Fruit fly (Drosophila melanogaster): ENCODE results near the gene mmm.

Gene mmm

dm6 chr3L:7632540-7633263, 49.4 kb downstream of the mmm start (continued):
- TF ChIP-seq CG8388 (GFP tag; optimal IDR thresholded peaks at IDR 0.05) (peak; percentile 17), CG3726 (GFP tag; IDR thresholded peaks at IDR 0.05) (no peak), CG31441 (GFP tag; IDR thresholded peaks at IDR 0.05) (0 out of 2 replicates have a peak, but pooled peaks have one; percentile 21), ash1 (GFP tag; optimal IDR thresholded peaks at IDR 0.05) (no peak), CG17361 (GFP tag; IDR thresholded peaks at IDR 0.05) (no peak), BEAF-32 (GFP tag; optimal IDR thresholded peaks at IDR 0.05) (no peak), mam (GFP tag; optimal IDR thresholded peaks at IDR 0.05) (no peak), Sry-β (GFP tag; optimal IDR thresholded peaks at IDR 0.05) (no peak), CG9727 (GFP tag; optimal IDR thresholded peaks at IDR 0.05) (no peak), Ssrp (tag; optimal IDR thresholded peaks at IDR 0.05) (no peak), dimm (GFP tag; IDR thresholded peaks at IDR 0.05) (no peak), CHES-1-like (GFP tag; optimal IDR thresholded peaks at IDR 0.05) (no peak), CG11723 (GFP tag; optimal IDR thresholded peaks at IDR 0.05) (no peak), Ets65A (GFP tag) (peak; percentile 75), CG10979 (tag; optimal IDR thresholded peaks at IDR 0.05) (peak; percentile 15), lola (GFP tag; optimal IDR thresholded peaks at IDR 0.05) (peak in 1 of 3 experiments; percentile 2), CG10267 (tag; optimal IDR thresholded peaks at IDR 0.05) (no peak), Bteb2 (GFP tag; optimal IDR thresholded peaks at IDR 0.05) (no peak), mld (GFP tag; IDR thresholded peaks at IDR 0.05; ENCODE audit: partially characterized antibody) (no peak), Blimp-1 (GFP tag; optimal IDR thresholded peaks at IDR 0.05) (peak; percentile 9), CG32532 (GFP tag; IDR thresholded peaks at IDR 0.05) (no peak), bsh (GFP tag; optimal IDR thresholded peaks at IDR 0.05) (peak in 1 of 2 experiments; percentile 38), CG7963 (GFP tag; IDR thresholded peaks at IDR 0.05; ENCODE audit: partially characterized antibody) (no peak), pzg (GFP tag; optimal IDR thresholded peaks at IDR 0.05) (no peak), phol (tag; optimal IDR thresholded peaks at IDR 0.05) (peak; percentile 21), CG18011 (GFP tag; optimal IDR thresholded peaks at IDR 0.05) (no peak), Ada2b (GFP tag; IDR thresholded peaks at IDR 0.05) (no peak), Sry-δ (GFP tag; optimal IDR thresholded peaks at IDR 0.05) (no peak), CG11695 (GFP tag; IDR thresholded peaks at IDR 0.05) (no peak), row (GFP tag; IDR thresholded peaks at IDR 0.05) (peak; percentile 22; the same call in 1 of the 3 replicates), dm (GFP tag; optimal IDR thresholded peaks at IDR 0.05) (no peak), Drgx (GFP tag; IDR thresholded peaks at IDR 0.05) (peak; percentile 65), Hr3 (GFP tag; optimal IDR thresholded peaks at IDR 0.05) (no peak), CG2199 (GFP tag; IDR thresholded peaks at IDR 0.05) (no peak), CG10431 (GFP tag; optimal IDR thresholded peaks at IDR 0.05) (no peak), ro (GFP tag; IDR thresholded peaks at IDR 0.05) (no peak), zf30C (GFP tag; optimal IDR thresholded peaks at IDR 0.05) (no peak), CG9932 (GFP tag; IDR thresholded peaks at IDR 0.05) (no peak), CG4854 (GFP tag; optimal IDR thresholded peaks at IDR 0.05) (no peak)

dm6 chr3L:7633619-7634018, 50.4 kb downstream of the mmm start:
- 0 out of 3 replicates have a peak, but pooled peaks have one; percentile 11 for TF ChIP-seq row (GFP tag; IDR thresholded peaks at IDR 0.05)
- no peak for TF ChIP-seq gsb (GFP tag; IDR thresholded peaks at IDR 0.05)
- no peak for TF ChIP-seq hb (GFP tag; IDR thresholded peaks at IDR 0.05; ENCODE audit: partially characterized antibody)
- TF ChIP-seq luna (GFP tag; optimal IDR thresholded peaks at IDR 0.05) = no peak
- TF ChIP-seq CG9932 (GFP tag; IDR thresholded peaks at IDR 0.05) = peak; percentile 17; the same call in 1 of the 2 replicates
- peak in 1 of 2 experiments; percentile 40 for TF ChIP-seq Pdp1 (GFP tag; optimal IDR thresholded peaks at IDR 0.05)
- no peak for TF ChIP-seq rib (GFP tag; IDR thresholded peaks at IDR 0.05)
- no peak for TF ChIP-seq CG12391 (tag; optimal IDR thresholded peaks at IDR 0.05)
- TF ChIP-seq Med (GFP tag) = peak; percentile 7
- no peak for TF ChIP-seq BtbVII (GFP tag; optimal IDR thresholded peaks at IDR 0.05)
- TF ChIP-seq B-H2 (GFP tag; optimal IDR thresholded peaks at IDR 0.05) = no peak
- TF ChIP-seq fru (optimal IDR thresholded peaks at IDR 0.05) = no peak
- TF ChIP-seq vvl (GFP tag; IDR thresholded peaks at IDR 0.05) = no peak
- TF ChIP-seq fd96Cb (tag; optimal IDR thresholded peaks at IDR 0.05) = no peak

Measured in whole organism, embryonic.